Fruit fly (Drosophila melanogaster) whole organism, embryonic: ENCODE measurements around the gene frm.

Experiments used
- Aef1 ChIP-seq: fragments of 200-800 bp; sonication (Bioruptor generic); IDR thresholded peaks from 3 replicates; pipeline ENCODE4 v1.3.6; 2022; ENCODE audit warnings: missing biosample characterization, missing genetic modification characterization
- Atf-2 ChIP-seq: fragments of 200-800 bp; sonication (Bioruptor generic); optimal IDR thresholded peaks from 2 replicates; lab custom pipeline; 2016; ENCODE audit warnings: missing biosample characterization, missing genetic modification characterization
- Blimp-1 ChIP-seq: fragments of 200-800 bp; sonication (Bioruptor generic); optimal IDR thresholded peaks from 3 replicates; lab custom pipeline; 2018; ENCODE audit warnings: missing biosample characterization, missing genetic modification characterization, mild to moderate bottlenecking, moderate library complexity, missing genetic modification reagents
- CG10366 ChIP-seq: fragments of 200-800 bp; sonication (Bioruptor generic); IDR thresholded peaks from 2 replicates; pipeline ENCODE4 v1.3.6; 2022; ENCODE audit warnings: missing biosample characterization, missing genetic modification characterization
- CG11398 ChIP-seq: fragments of 200-800 bp; sonication (Bioruptor generic); optimal IDR thresholded peaks from 2 replicates; lab custom pipeline; 2016; ENCODE audit warnings: missing biosample characterization, missing genetic modification characterization
- CG11456 ChIP-seq: fragments of 200-800 bp; sonication (Bioruptor generic); IDR thresholded peaks from 3 replicates; pipeline ENCODE4 v1.3.6; 2022; ENCODE audit warnings: missing biosample characterization, missing genetic modification characterization
- CG12236 ChIP-seq: fragments of 200-800 bp; sonication (Bioruptor generic); optimal IDR thresholded peaks from 2 replicates; lab custom pipeline; 2016; ENCODE audit warnings: missing biosample characterization, missing genetic modification characterization
- CG13296 ChIP-seq: fragments of 200-800 bp; sonication (Bioruptor generic); optimal IDR thresholded peaks from 3 replicates; lab custom pipeline; 2018; ENCODE audit warnings: missing biosample characterization, mild to moderate bottlenecking, missing genetic modification characterization
- CG14441 ChIP-seq: fragments of 200-800 bp; sonication (Bioruptor generic); IDR thresholded peaks from 2 replicates; pipeline ENCODE4 v1.3.6; 2022; ENCODE audit warnings: missing biosample characterization, missing genetic modification characterization
- CG14860 ChIP-seq: fragments of 200-800 bp; sonication (Bioruptor generic); IDR thresholded peaks from 3 replicates; pipeline ENCODE4 v1.3.6; 2022; ENCODE audit warnings: missing biosample characterization, missing genetic modification characterization; ENCODE audit not compliant: partially characterized antibody
- CG15011 ChIP-seq: fragments of 200-800 bp; sonication (Bioruptor generic); optimal IDR thresholded peaks from 3 replicates; lab custom pipeline; 2018; ENCODE audit warnings: missing biosample characterization, mild to moderate bottlenecking, missing genetic modification characterization
- CG17912 ChIP-seq: fragments of 200-800 bp; sonication (Bioruptor generic); optimal IDR thresholded peaks from 2 replicates; lab custom pipeline; 2018; ENCODE audit warnings: missing biosample characterization, mild to moderate bottlenecking, missing genetic modification characterization
- CG18262 ChIP-seq: fragments of 200-800 bp; optimal IDR thresholded peaks from 3 replicates; lab custom pipeline; 2019; ENCODE audit warnings: missing biosample characterization, mild to moderate bottlenecking, missing genetic modification characterization, moderate library complexity
- CG1832 ChIP-seq: fragments of 200-800 bp; sonication (Bioruptor generic); optimal IDR thresholded peaks from 2 replicates; lab custom pipeline; 2017; ENCODE audit warnings: missing biosample characterization, mild to moderate bottlenecking, missing genetic modification characterization, inconsistent platforms
- CG18619 ChIP-seq: fragments of 200-800 bp; sonication (Bioruptor generic); optimal IDR thresholded peaks from 3 replicates; lab custom pipeline; 2017; ENCODE audit warnings: missing biosample characterization, mild to moderate bottlenecking, missing genetic modification characterization
- CG30431 ChIP-seq: fragments of 200-800 bp; sonication (Bioruptor generic); optimal IDR thresholded peaks from 2 replicates; lab custom pipeline; 2017; ENCODE audit warnings: missing biosample characterization, missing genetic modification characterization
- CG32532 ChIP-seq: fragments of 200-800 bp; sonication (Bioruptor generic); IDR thresholded peaks from 2 replicates; pipeline ENCODE4 v1.3.6; 2022; ENCODE audit warnings: missing biosample characterization, missing genetic modification characterization
- CG34224 ChIP-seq: fragments of 200-800 bp; sonication (Bioruptor generic); IDR thresholded peaks from 3 replicates; pipeline ENCODE4 v1.3.6; 2022; ENCODE audit warnings: missing biosample characterization, missing genetic modification characterization; ENCODE audit not compliant: partially characterized antibody
- CG3726 ChIP-seq: fragments of 200-800 bp; sonication (Bioruptor generic); IDR thresholded peaks from 3 replicates; pipeline ENCODE4, ENCODE4 v1.3.6; 2022; ENCODE audit warnings: missing biosample characterization, missing genetic modification characterization
- CG4360 ChIP-seq: fragments of 200-800 bp; sonication (Bioruptor generic); IDR thresholded peaks from 2 replicates; pipeline ENCODE4 v1.3.6; 2022; ENCODE audit warnings: missing biosample characterization, missing genetic modification characterization
- CG5245 ChIP-seq: fragments of 200-800 bp; sonication (Bioruptor generic); optimal IDR thresholded peaks from 3 replicates; lab custom pipeline; 2016; ENCODE audit warnings: missing biosample characterization, missing genetic modification characterization
- CG7372 ChIP-seq: fragments of 200-800 bp; sonication (Bioruptor generic); IDR thresholded peaks from 2 replicates; pipeline ENCODE4 v1.3.6; 2022; ENCODE audit warnings: missing biosample characterization, missing genetic modification characterization
- CG9437 ChIP-seq: fragments of 200-800 bp; sonication (Bioruptor generic); optimal IDR thresholded peaks from 2 replicates; lab custom pipeline; 2018; ENCODE audit warnings: missing biosample characterization, mild to moderate bottlenecking, missing genetic modification characterization
- CG9932 ChIP-seq: fragments of 200-800 bp; sonication (Bioruptor generic); IDR thresholded peaks from 2 replicates; pipeline ENCODE4 v1.3.6; 2022; ENCODE audit warnings: missing biosample characterization, missing genetic modification characterization
- D ChIP-seq, 2 experiments: fragments of 200-800 bp in 1 of 2; fragments of >200 bp in 1 of 2; sonication (Bioruptor generic) in 1 of 2; optimal IDR thresholded peaks; 2 replicates in 1 of 2; 3 replicates in 1 of 2; lab custom pipeline; 2017; ENCODE audit warnings: mild to moderate bottlenecking in 1 of 2, missing biosample characterization in 1 of 2, missing genetic modification characterization in 1 of 2, missing genetic modification reagents in 1 of 2
- Eip74EF ChIP-seq, 2 experiments: fragments of 200-800 bp in 1 of 2; fragments of >200 bp in 1 of 2; sonication (Bioruptor generic) in 1 of 2; optimal IDR thresholded peaks; 2 replicates each; lab custom pipeline; 2017 to 2019; ENCODE audit warnings: missing biosample characterization in 2 of 2, missing genetic modification characterization in 2 of 2, mild to moderate bottlenecking in 1 of 2, moderate library complexity in 1 of 2
- Fer2 ChIP-seq: fragments of 200-800 bp; sonication (Bioruptor generic); optimal IDR thresholded peaks from 2 replicates; lab custom pipeline; 2018; ENCODE audit warnings: missing biosample characterization, mild to moderate bottlenecking, missing genetic modification characterization, moderate library complexity
- HmgD ChIP-seq: fragments of 200-800 bp; sonication (Bioruptor generic); optimal IDR thresholded peaks from 3 replicates; lab custom pipeline; 2016; ENCODE audit warnings: missing biosample characterization, missing genetic modification characterization
- Max ChIP-seq: fragments of 200-800 bp; sonication (Bioruptor generic); optimal IDR thresholded peaks from 2 replicates; lab custom pipeline; 2016; ENCODE audit warnings: missing biosample characterization, mild to moderate bottlenecking, missing genetic modification characterization
- Myb ChIP-seq: fragments of 200-800 bp; sonication (Bioruptor generic); optimal IDR thresholded peaks from 2 replicates; lab custom pipeline; 2016; ENCODE audit warnings: missing biosample characterization, missing genetic modification characterization
- NFAT ChIP-seq: fragments of 200-800 bp; sonication (Bioruptor generic); IDR thresholded peaks from 2 replicates; pipeline ENCODE4 v1.3.6; 2022; ENCODE audit warnings: missing biosample characterization, missing genetic modification characterization
- Oli ChIP-seq: fragments of 200-800 bp; sonication (Bioruptor generic); optimal IDR thresholded peaks from 2 replicates; lab custom pipeline; 2018; ENCODE audit warnings: missing biosample characterization, mild to moderate bottlenecking, missing genetic modification characterization, moderate library complexity
- Scr ChIP-seq: fragments of 200-800 bp; sonication (Bioruptor generic); IDR thresholded peaks from 2 replicates; pipeline ENCODE4 v1.3.6; 2022; ENCODE audit warnings: missing biosample characterization, missing genetic modification characterization; ENCODE audit not compliant: partially characterized antibody
- Sin3A ChIP-seq: fragments of >200 bp; optimal IDR thresholded peaks from 2 replicates; lab custom pipeline; 2018
- Sry-δ ChIP-seq: fragments of 200-800 bp; sonication (Bioruptor generic); optimal IDR thresholded peaks from 2 replicates; lab custom pipeline; 2016; ENCODE audit warnings: missing biosample characterization, missing genetic modification characterization
- ap ChIP-seq: fragments of 200-800 bp; sonication (Bioruptor generic); IDR thresholded peaks from 2 replicates; pipeline ENCODE4 v1.3.6; 2022; ENCODE audit warnings: missing biosample characterization, missing genetic modification characterization
- bbx ChIP-seq: fragments of 200-800 bp; sonication (Bioruptor generic); IDR thresholded peaks from 2 replicates; pipeline ENCODE4 v1.3.6; 2022; ENCODE audit warnings: missing biosample characterization, missing genetic modification characterization; ENCODE audit not compliant: partially characterized antibody
- btn ChIP-seq: fragments of 200-800 bp; sonication (Bioruptor generic); optimal IDR thresholded peaks from 2 replicates; lab custom pipeline; 2016; ENCODE audit warnings: missing biosample characterization, missing genetic modification characterization
- chif ChIP-seq, 2 experiments: fragments of 200-800 bp; sonication (Bioruptor generic); optimal IDR thresholded peaks; 3 replicates each; lab custom pipeline; 2016; ENCODE audit warnings: missing biosample characterization in 2 of 2, missing genetic modification characterization in 2 of 2
- chn ChIP-seq: fragments of 200-800 bp; sonication (Bioruptor generic); optimal IDR thresholded peaks from 2 replicates; lab custom pipeline; 2016; ENCODE audit warnings: missing biosample characterization, missing genetic modification characterization
- da ChIP-seq: fragments of 200-800 bp; sonication (Bioruptor generic); optimal IDR thresholded peaks from 2 replicates; lab custom pipeline; 2016; ENCODE audit warnings: missing biosample characterization, missing genetic modification characterization
- en ChIP-seq: fragments of 200-800 bp; sonication (Bioruptor generic); optimal IDR thresholded peaks from 2 replicates; lab custom pipeline; 2016; ENCODE audit warnings: missing biosample characterization, missing genetic modification characterization
- ewg ChIP-seq: fragments of 200-800 bp; sonication (Bioruptor generic); optimal IDR thresholded peaks from 3 replicates; lab custom pipeline; 2017; ENCODE audit warnings: mild to moderate bottlenecking, missing biosample characterization, missing genetic modification reagents, missing genetic modification characterization
- fru ChIP-seq: fragments of >200 bp; optimal IDR thresholded peaks from 2 replicates; lab custom pipeline; 2017
- gsb-n ChIP-seq: fragments of 200-800 bp; sonication (Bioruptor generic); optimal IDR thresholded peaks from 3 replicates; lab custom pipeline; 2018; ENCODE audit warnings: missing biosample characterization, mild to moderate bottlenecking, missing genetic modification characterization
- inv ChIP-seq: fragments of 200-800 bp; sonication (Bioruptor generic); IDR thresholded peaks from 2 replicates; pipeline ENCODE4 v1.3.6; 2022; ENCODE audit warnings: missing biosample characterization, missing genetic modification characterization; ENCODE audit not compliant: partially characterized antibody
- klu ChIP-seq: fragments of 200-800 bp; sonication (Bioruptor generic); IDR thresholded peaks from 2 replicates; pipeline ENCODE4 v1.3.6; 2022; ENCODE audit warnings: missing biosample characterization, missing genetic modification characterization
- luna ChIP-seq: fragments of 200-800 bp; sonication (Bioruptor generic); optimal IDR thresholded peaks from 2 replicates; lab custom pipeline; 2016; ENCODE audit warnings: missing biosample characterization, missing genetic modification characterization
- otp ChIP-seq: fragments of 200-800 bp; sonication (Bioruptor generic); IDR thresholded peaks from 3 replicates; pipeline ENCODE4, ENCODE4 v1.3.6; 2022; ENCODE audit warnings: missing biosample characterization, missing genetic modification characterization
- tgo ChIP-seq: fragments of 200-800 bp; sonication (Bioruptor generic); IDR thresholded peaks from 3 replicates; pipeline ENCODE4 v1.3.6; 2022; ENCODE audit warnings: missing biosample characterization, missing genetic modification characterization
- yki ChIP-seq: fragments of >200 bp; optimal IDR thresholded peaks from 3 replicates; lab custom pipeline; 2018

The frm gene

DNA sequence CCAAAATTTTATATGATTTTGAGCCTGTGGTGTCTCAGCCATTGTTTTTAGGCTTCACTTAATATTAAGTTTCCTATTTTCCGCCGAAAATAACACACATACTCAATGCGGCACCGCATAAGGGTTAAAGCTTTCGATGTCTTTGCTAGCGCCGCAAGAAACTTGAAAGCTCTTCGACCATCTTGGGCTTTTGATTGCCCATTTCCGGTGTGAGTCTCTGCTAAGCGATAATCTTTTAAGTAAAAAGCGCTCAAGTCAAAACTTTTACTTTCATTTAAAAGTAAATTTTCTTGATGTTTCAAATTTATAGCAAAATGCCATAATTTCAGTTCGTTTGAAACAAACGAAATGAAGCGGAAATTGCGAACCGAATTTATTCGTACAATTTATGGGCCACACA is 39.0 kb downstream of the frm start (continued):
- TF ChIP-seq Fer2 (tag; lab: Kevin White, UChicago) (peak; percentile 76), btn (peak; percentile 46), Max (peak; percentile 72), Sin3A (lab: Kevin White, UChicago) (no peak), CG14860 (GFP tag; lab: Robert Waterston, UW) (0 out of 3 replicates have a peak, but pooled peaks have one; percentile 8), CG17912 (GFP tag; lab: Kevin White, UChicago) (peak; percentile 96), chif (GFP tag; optimal IDR thresholded peaks at IDR 0.05; lab: Kevin White, UChicago) (peak; percentile 61 to 91), Blimp-1 (GFP tag; lab: Kevin White, UChicago) (peak; percentile 100), CG15011 (GFP tag; lab: Kevin White, UChicago) (peak; percentile 81), ap (GFP tag; lab: Robert Waterston, UW) (peak; percentile 81), CG11398 (GFP tag; lab: Kevin White, UChicago) (peak; percentile 82), CG1832 (no peak), CG18262 (tag; lab: Kevin White, UChicago) (no peak), CG13296 (GFP tag; lab: Kevin White, UChicago) (peak; percentile 85), HmgD (peak; percentile 75), CG30431 (peak; percentile 71), tgo (GFP tag; lab: Robert Waterston, UW) (peak; percentile 74), CG9932 (GFP tag; lab: Robert Waterston, UW) (peak; percentile 75), en (GFP tag; lab: Kevin White, UChicago) (peak; percentile 82), yki (lab: Kevin White, UChicago) (no peak), CG12236 (peak; percentile 89), NFAT (peak; percentile 82), CG9437 (GFP tag; lab: Kevin White, UChicago) (peak; percentile 66), Myb (GFP tag; lab: Kevin White, UChicago) (peak; percentile 65), otp (GFP tag; lab: Robert Waterston, UW) (peak; percentile 93), CG32532 (GFP tag; lab: Robert Waterston, UW) (peak; percentile 91), Eip74EF (GFP tag; optimal IDR thresholded peaks at IDR 0.05; lab: Kevin White, UChicago) (no peak), da (GFP tag; lab: Kevin White, UChicago) (peak; percentile 83), Sry-δ (GFP tag; lab: Kevin White, UChicago) (peak; percentile 56), klu (GFP tag; lab: Robert Waterston, UW) (peak; percentile 16; the same call in 1 of the 2 replicates), CG4360 (GFP tag; lab: Robert Waterston, UW) (peak; percentile 28; the same call in 1 of the 2 replicates), CG18619 (GFP tag; lab: Kevin White, UChicago) (peak; percentile 92), chn (GFP tag; lab: Kevin White, UChicago) (peak; percentile 78), CG3726 (GFP tag; lab: Robert Waterston, UW) (peak; percentile 50; the same call in 1 of the 3 replicates), Oli (tag; lab: Kevin White, UChicago) (peak; percentile 79), CG34224 (GFP tag; lab: Robert Waterston, UW) (0 out of 3 replicates have a peak, but pooled peaks have one; percentile 17), inv (GFP tag; lab: Robert Waterston, UW) (no peak), D (optimal IDR thresholded peaks at IDR 0.05; lab: Kevin White, UChicago) (no peak), D (GFP tag; optimal IDR thresholded peaks at IDR 0.05; lab: Kevin White, UChicago) (peak; percentile 65), ewg (peak; percentile 75), CG10366 (GFP tag; lab: Robert Waterston, UW) (peak; percentile 81), fru (no peak), Aef1 (GFP tag; lab: Robert Waterston, UW) (peak; percentile 46; the same call in 1 of the 3 replicates), gsb-n (peak; percentile 75), CG7372 (peak; percentile 79), Scr (no peak), bbx (GFP tag; lab: Robert Waterston, UW) (peak; percentile 47; the same call in 1 of the 2 replicates), CG5245 (GFP tag; lab: Kevin White, UChicago) (peak; percentile 82), luna (GFP tag; lab: Kevin White, UChicago) (peak; percentile 92), Atf-2 (peak; percentile 68), CG14441 (peak; percentile 82), CG11456 (peak; percentile 91)
